Fruit fly (Drosophila melanogaster): Measurements from ENCODE around the gene sofe.
A peak's percentile ranks its signal among the peaks of the same experiment; 100 is the strongest.

sofe gene

DNA sequence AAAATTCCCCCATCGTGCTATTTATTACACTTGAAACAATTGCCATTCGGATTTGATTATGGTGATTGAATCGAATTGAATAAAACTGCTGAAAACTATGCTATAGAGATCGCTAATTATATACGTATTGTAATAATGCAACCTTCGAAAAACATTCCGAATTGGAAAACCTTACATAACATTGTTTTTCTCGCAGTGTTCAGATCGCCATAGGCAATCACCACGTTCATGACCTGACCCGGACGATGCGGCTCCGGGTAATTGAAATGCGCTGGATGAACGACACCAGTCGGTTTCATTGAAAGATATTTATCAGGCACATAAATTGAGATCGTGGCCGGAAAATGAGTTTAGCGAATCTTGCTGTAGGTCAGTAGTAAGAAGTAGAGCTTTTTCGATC, 25.6 kb upstream of the sofe start (continued):
- TF ChIP-seq CG1529 (GFP tag; optimal IDR thresholded peaks at IDR 0.05) (no peak), sna (GFP tag; IDR thresholded peaks at IDR 0.05; ENCODE audit: partially characterized antibody) (no peak), oc (tag; optimal IDR thresholded peaks at IDR 0.05) (no peak), gcm2 (GFP tag; optimal IDR thresholded peaks at IDR 0.05) (no peak), tgo (GFP tag; IDR thresholded peaks at IDR 0.05) (no peak), NFAT (GFP tag; IDR thresholded peaks at IDR 0.05) (no peak), sens-2 (GFP tag; IDR thresholded peaks at IDR 0.05) (no peak), luna (GFP tag; optimal IDR thresholded peaks at IDR 0.05) (no peak), CG13123 (GFP tag; optimal IDR thresholded peaks at IDR 0.05) (no peak), chinmo (GFP tag; IDR thresholded peaks at IDR 0.05; ENCODE audit: partially characterized antibody) (no peak), E2f2 (GFP tag; IDR thresholded peaks at IDR 0.05) (no peak), CG34224 (GFP tag; IDR thresholded peaks at IDR 0.05; ENCODE audit: partially characterized antibody) (no peak), CG8924 (tag; optimal IDR thresholded peaks at IDR 0.05) (no peak), CG10147 (GFP tag; optimal IDR thresholded peaks at IDR 0.05) (no peak), Blimp-1 (GFP tag; optimal IDR thresholded peaks at IDR 0.05) (peak; percentile 25), lab (GFP tag; optimal IDR thresholded peaks at IDR 0.05) (peak; percentile 21), ash1 (GFP tag; optimal IDR thresholded peaks at IDR 0.05) (no peak), Ets97D (GFP tag; optimal IDR thresholded peaks at IDR 0.05) (no peak), CG2116 (GFP tag; optimal IDR thresholded peaks at IDR 0.05) (no peak), CG12299 (tag; optimal IDR thresholded peaks at IDR 0.05) (no peak), nerfin-1 (tag; optimal IDR thresholded peaks at IDR 0.05) (no peak), Nf-YB (GFP tag; optimal IDR thresholded peaks at IDR 0.05) (no peak), ab (GFP tag; optimal IDR thresholded peaks at IDR 0.05) (no peak), Bdp1 (GFP tag; optimal IDR thresholded peaks at IDR 0.05) (no peak), CG11723 (GFP tag; optimal IDR thresholded peaks at IDR 0.05) (no peak), CG10209 (GFP tag; optimal IDR thresholded peaks at IDR 0.05) (peak; percentile 2), Rx (GFP tag; IDR thresholded peaks at IDR 0.05) (no peak), CG31441 (GFP tag; IDR thresholded peaks at IDR 0.05) (no peak), nerfin-2 (GFP tag; IDR thresholded peaks at IDR 0.05; ENCODE audit: partially characterized antibody) (no peak), da (GFP tag; optimal IDR thresholded peaks at IDR 0.05) (no peak), row (GFP tag; IDR thresholded peaks at IDR 0.05) (0 out of 3 replicates have a peak, but pooled peaks have one; percentile 28), CG17361 (GFP tag; IDR thresholded peaks at IDR 0.05) (no peak), rib (GFP tag; IDR thresholded peaks at IDR 0.05) (no peak), Mrtf (GFP tag; IDR thresholded peaks at IDR 0.05) (no peak), CG13775 (GFP tag; optimal IDR thresholded peaks at IDR 0.05) (no peak), Eip74EF (GFP tag; optimal IDR thresholded peaks at IDR 0.05) (no peak), CG14050 (GFP tag; IDR thresholded peaks at IDR 0.05) (no peak)

DNA sequence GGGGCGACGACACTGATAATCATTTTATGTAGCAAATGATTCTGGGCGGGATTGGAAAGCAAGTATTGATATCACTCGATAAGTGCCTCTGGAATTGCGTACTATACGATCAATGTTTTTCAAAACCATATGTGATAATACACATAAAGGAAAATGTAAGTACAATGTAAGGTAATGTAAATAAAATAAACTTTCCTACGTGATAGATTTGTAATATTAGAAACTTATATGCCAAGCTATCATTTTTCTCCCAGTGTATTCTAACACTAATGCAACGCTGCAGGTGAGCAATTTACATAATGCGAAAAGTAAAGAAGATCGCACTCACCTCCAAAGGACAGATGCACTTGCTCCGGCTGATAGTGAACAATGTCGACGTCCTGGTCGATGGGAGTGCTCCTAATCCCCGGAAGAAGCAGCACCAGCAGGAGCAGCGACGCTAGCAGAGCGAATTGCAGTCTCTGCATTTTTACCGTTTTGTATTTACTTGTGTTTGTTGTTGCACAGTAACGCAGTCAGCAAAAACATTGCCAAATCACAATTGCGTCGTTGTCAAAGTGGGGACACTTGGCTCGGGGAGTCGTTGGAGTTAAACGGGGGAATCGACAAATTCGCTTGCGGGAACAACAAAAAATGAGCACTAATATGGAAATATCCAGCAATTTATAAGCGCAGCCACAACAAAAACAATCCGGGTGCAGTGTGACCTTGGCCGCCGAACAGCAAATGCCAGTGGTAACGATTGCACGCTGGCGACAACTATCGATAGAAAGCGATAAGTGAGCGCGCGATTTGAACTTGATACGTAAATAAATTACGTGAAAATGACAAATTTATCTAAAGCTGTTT, 20.1 kb upstream of the sofe start, which contains the start of gene CG1637:
Gene CG1637 (minus strand): TSS at position 807 of the 849 bp plus-strand sequence.
- no peak for TF ChIP-seq CG31441 (GFP tag; IDR thresholded peaks at IDR 0.05)
- no peak for TF ChIP-seq dati (GFP tag; IDR thresholded peaks at IDR 0.05)
- no peak for TF ChIP-seq Ets65A (GFP tag)
- no peak for TF ChIP-seq insv (GFP tag; optimal IDR thresholded peaks at IDR 0.05)
- no peak for TF ChIP-seq jumu (GFP tag; optimal IDR thresholded peaks at IDR 0.05)
- TF ChIP-seq CG10959 (GFP tag; IDR thresholded peaks at IDR 0.05), result no peak
- TF ChIP-seq Xrp1 (GFP tag; IDR thresholded peaks at IDR 0.05), result no peak
- no peak for TF ChIP-seq en (GFP tag; optimal IDR thresholded peaks at IDR 0.05)
- TF ChIP-seq seq (GFP tag; IDR thresholded peaks at IDR 0.05), result no peak
- peak; percentile 65 for TF ChIP-seq unc-4 (GFP tag; IDR thresholded peaks at IDR 0.05; ENCODE audit: partially characterized antibody)
- no peak for TF ChIP-seq Lpt (GFP tag; optimal IDR thresholded peaks at IDR 0.05)
- peak; percentile 74 for TF ChIP-seq Bgb (GFP tag; IDR thresholded peaks at IDR 0.05; ENCODE audit: partially characterized antibody)
- no peak for TF ChIP-seq hth (optimal IDR thresholded peaks at IDR 0.05)
- no peak for TF ChIP-seq ase (GFP tag; IDR thresholded peaks at IDR 0.05)
- TF ChIP-seq jigr1 (GFP tag; IDR thresholded peaks at IDR 0.05), result no peak
- TF ChIP-seq CHES-1-like (GFP tag; optimal IDR thresholded peaks at IDR 0.05), result no peak
